Worm (Caenorhabditis elegans): ENCODE results near the gene T07E3.4.
A peak's percentile ranks its signal among the peaks of the same experiment; 100 is the strongest.

Gene T07E3.4

DNA sequence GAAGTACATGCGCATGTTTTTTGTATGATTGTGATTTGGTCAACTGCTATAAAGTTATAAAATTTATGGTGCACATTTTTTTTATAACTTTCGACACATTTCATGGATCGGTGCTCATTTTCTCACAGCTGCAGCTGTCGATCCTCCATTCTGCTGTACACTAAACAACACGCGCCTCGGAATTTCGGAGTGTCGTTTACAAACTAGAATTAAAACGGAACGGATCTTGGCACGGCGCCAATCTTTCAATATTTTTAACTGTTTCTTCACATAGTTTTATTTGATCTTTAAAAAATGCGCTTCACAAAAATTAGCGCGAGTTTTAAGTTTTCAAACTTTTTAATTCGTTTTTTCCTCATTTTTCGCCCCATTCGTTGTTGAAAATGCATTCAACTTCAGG is 48.6 kb downstream of the T07E3.4 start, which contains the start of gene let-711:
Gene let-711, plus strand, starts transcription at position 337 of the 400 bp plus-strand sequence.
- TF ChIP-seq ztf-29 (GFP tag; IDR thresholded peaks at IDR 0.05) (no peak), tab-1 (GFP tag; IDR thresholded peaks at IDR 0.05) (no peak), klf-2 (GFP tag; conservative IDR thresholded peaks at IDR 0.05) (no peak), med-1 (GFP tag; optimal IDR thresholded peaks at IDR 0.05; ENCODE audit: insufficient read depth) (no peak), flt-1 (GFP tag; IDR thresholded peaks at IDR 0.05) (no peak), cog-1 (tag; optimal IDR thresholded peaks at IDR 0.05) (no peak), ztf-23 (GFP tag; IDR thresholded peaks at IDR 0.05) (no peak), ref-1 (GFP tag; conservative IDR thresholded peaks at IDR 0.05) (no peak), T22C8.4 (GFP tag; IDR thresholded peaks at IDR 0.05) (no peak)

ce11 chrIII:6947896-6948295 is 50.1 kb downstream of the T07E3.4 start:
- TF ChIP-seq med-1 (GFP tag; optimal IDR thresholded peaks at IDR 0.05; ENCODE audit: insufficient read depth), result no peak
- TF ChIP-seq cog-1 (tag; optimal IDR thresholded peaks at IDR 0.05), result peak; percentile 44
